Worm (Caenorhabditis elegans) whole organism, L4 larva: Measurements from ENCODE around the gene F55G1.6.

Source experiments
- F26F4.8 ChIP-seq: fragments of 200-800 bp; sonication (Bioruptor generic); conservative IDR thresholded peaks from 2 replicates; pipeline ENCODE4 v1.3.6; 2022; ENCODE audit warnings: missing genetic modification characterization, missing compliant biosample characterization
- T26A8.4 ChIP-seq: fragments of 200-800 bp; sonication (Bioruptor generic); IDR thresholded peaks from 2 replicates; pipeline ENCODE4 v1.3.6; 2022; ENCODE audit warnings: missing genetic modification characterization, missing compliant biosample characterization
- Y105C5A.15 ChIP-seq: fragments of 200-800 bp; sonication (Bioruptor generic); IDR thresholded peaks from 2 replicates; pipeline ENCODE4 v1.3.6; 2022; ENCODE audit warnings: missing genetic modification characterization, missing compliant biosample characterization
- Y5F2A.4 ChIP-seq: fragments of 200-800 bp; sonication (Bioruptor generic); optimal IDR thresholded peaks from 2 replicates; lab custom pipeline; 2018; ENCODE audit warnings: mild to moderate bottlenecking, missing genetic modification characterization, missing compliant biosample characterization
- ZK546.5 ChIP-seq, 2 experiments: sonication (generic microtip); optimal IDR thresholded peaks; 2 replicates each; lab custom pipeline; 2017; ENCODE audit warnings: missing biosample characterization in 2 of 2, missing genetic modification characterization in 2 of 2
- aha-1 ChIP-seq: fragments of 150-350 bp; peaks from one replicate; lab custom pipeline; 2014; ENCODE audit warnings: missing biosample characterization, missing genetic modification characterization
- aly-2 ChIP-seq: sonication (generic microtip); optimal IDR thresholded peaks from 2 replicates; lab custom pipeline; 2018; ENCODE audit warnings: missing biosample characterization, missing genetic modification characterization
- ama-1 ChIP-seq: fragments of 150-350 bp; optimal IDR thresholded peaks from 2 replicates; lab custom pipeline; 2014; ENCODE audit warnings: inconsistent platforms, mixed read lengths
- arid-1 ChIP-seq: fragments of 200-800 bp; sonication (Bioruptor generic); conservative IDR thresholded peaks from 2 replicates; pipeline ENCODE4 v1.3.6; 2022; ENCODE audit warnings: missing genetic modification reagents, missing genetic modification characterization, missing compliant biosample characterization
- ceh-62 ChIP-seq: sonication (generic microtip); optimal IDR thresholded peaks from 2 replicates; lab custom pipeline; 2017; ENCODE audit warnings: missing biosample characterization, missing genetic modification characterization
- daf-12 ChIP-seq: fragments of 150-350 bp; optimal IDR thresholded peaks from 2 replicates; lab custom pipeline; 2014; ENCODE audit warnings: missing biosample characterization, missing genetic modification reagents, missing genetic modification characterization
- daf-16 ChIP-seq, 3 experiments: sonication (generic microtip); optimal IDR thresholded peaks; 2 replicates each; lab custom pipeline; 2016 to 2017; ENCODE audit warnings: missing genetic modification characterization in 3 of 3, missing genetic modification reagents in 3 of 3, mild to moderate bottlenecking in 2 of 3, missing compliant biosample characterization in 2 of 3, missing biosample characterization in 1 of 3, moderate library complexity in 1 of 3
- daf-19 ChIP-seq: fragments of 200-800 bp; sonication (Bioruptor generic); conservative IDR thresholded peaks from 2 replicates; pipeline ENCODE4 v1.3.6; 2022; ENCODE audit warnings: missing genetic modification characterization, missing compliant biosample characterization
- dmd-6 ChIP-seq: fragments of 200-800 bp; sonication (Bioruptor generic); IDR thresholded peaks from 2 replicates; pipeline ENCODE4 v1.3.6; 2022; ENCODE audit warnings: missing genetic modification reagents, missing genetic modification characterization, missing compliant biosample characterization
- dmd-8 ChIP-seq: fragments of 200-800 bp; sonication (Bioruptor generic); IDR thresholded peaks from 2 replicates; pipeline ENCODE4 v1.3.6; 2022; ENCODE audit warnings: missing genetic modification characterization, missing compliant biosample characterization
- duxl-1 ChIP-seq: sonication (generic microtip); optimal IDR thresholded peaks from 2 replicates; lab custom pipeline; 2016; ENCODE audit warnings: mild to moderate bottlenecking, missing genetic modification characterization, moderate library complexity, missing compliant biosample characterization; ENCODE audit not compliant: poor library complexity
- dve-1 ChIP-seq: sonication (generic microtip); optimal IDR thresholded peaks from 2 replicates; lab custom pipeline; 2017; ENCODE audit warnings: antibody characterized with exemption, mild to moderate bottlenecking, missing genetic modification characterization, missing compliant biosample characterization; ENCODE audit not compliant: insufficient read depth
- egl-43 ChIP-seq: fragments of 200-800 bp; sonication (Bioruptor generic); IDR thresholded peaks from 2 replicates; pipeline ENCODE4 v1.3.6; 2022; ENCODE audit warnings: missing genetic modification reagents, missing genetic modification characterization, missing compliant biosample characterization
- gei-8 ChIP-seq: fragments of 200-800 bp; sonication (Bioruptor generic); optimal IDR thresholded peaks from 2 replicates; lab custom pipeline; 2018; ENCODE audit warnings: mild to moderate bottlenecking, missing genetic modification characterization, missing compliant biosample characterization
- hlh-30 ChIP-seq: sonication (generic microtip); optimal IDR thresholded peaks from 2 replicates; lab custom pipeline; 2017; ENCODE audit warnings: antibody characterized with exemption, mild to moderate bottlenecking, missing genetic modification characterization, missing compliant biosample characterization; ENCODE audit not compliant: insufficient read depth
- hmg-1.1 ChIP-seq: fragments of 200-800 bp; sonication (Bioruptor generic); IDR thresholded peaks from 2 replicates; pipeline ENCODE4 v1.3.6; 2022; ENCODE audit warnings: missing genetic modification reagents, missing genetic modification characterization, missing compliant biosample characterization
- jun-1 ChIP-seq: fragments of 150-350 bp; optimal IDR thresholded peaks from 2 replicates; lab custom pipeline; 2014; ENCODE audit warnings: missing biosample characterization, missing genetic modification reagents, missing genetic modification characterization
- lim-7 ChIP-seq: fragments of 200-800 bp; sonication (Bioruptor generic); IDR thresholded peaks from 2 replicates; pipeline ENCODE4 v1.3.6; 2022; ENCODE audit warnings: missing genetic modification characterization, missing compliant biosample characterization
- lin-1 ChIP-seq: fragments of 200-800 bp; sonication (Bioruptor generic); IDR thresholded peaks from 2 replicates; pipeline ENCODE4 v1.3.6; 2022; ENCODE audit warnings: missing genetic modification reagents, missing genetic modification characterization, missing compliant biosample characterization
- lin-29 ChIP-seq: fragments of 200-800 bp; sonication (Bioruptor generic); IDR thresholded peaks from 2 replicates; pipeline ENCODE4 v1.3.6; 2022; ENCODE audit warnings: missing genetic modification reagents, missing genetic modification characterization, missing compliant biosample characterization
- lin-39 ChIP-seq: fragments of 150-350 bp; optimal IDR thresholded peaks from 2 replicates; lab custom pipeline; 2014; ENCODE audit warnings: missing biosample characterization, missing genetic modification reagents, missing genetic modification characterization
- madf-5 ChIP-seq, 2 experiments: fragments of 200-800 bp; sonication (Bioruptor generic); IDR thresholded peaks; 2 replicates each; pipeline ENCODE4 v1.3.6; 2022; ENCODE audit warnings: missing compliant biosample characterization in 2 of 2, missing genetic modification characterization in 2 of 2
- mdl-1 ChIP-seq, 2 experiments: fragments of 150-350 bp in 1 of 2; sonication (generic microtip) in 1 of 2; optimal IDR thresholded peaks; 2 replicates each; lab custom pipeline; 2014 to 2017; ENCODE audit warnings: missing biosample characterization in 2 of 2, missing genetic modification characterization in 2 of 2
- nhr-237 ChIP-seq: sonication (generic microtip); optimal IDR thresholded peaks from 2 replicates; lab custom pipeline; 2017; ENCODE audit warnings: missing biosample characterization, missing genetic modification characterization
- nhr-25 ChIP-seq: sonication (generic microtip); optimal IDR thresholded peaks from 2 replicates; lab custom pipeline; 2017; ENCODE audit warnings: missing genetic modification characterization, mild to moderate bottlenecking, missing compliant biosample characterization, antibody characterized with exemption, moderate library complexity, borderline replicate concordance; ENCODE audit not compliant: insufficient read depth
- nhr-42 ChIP-seq: fragments of 200-800 bp; sonication (Bioruptor generic); IDR thresholded peaks from 2 replicates; pipeline ENCODE4 v1.3.6; 2022; ENCODE audit warnings: missing genetic modification characterization, missing compliant biosample characterization
- pha-4 ChIP-seq, 2 experiments: fragments of 150-350 bp in 1 of 2; fragments of 200-800 bp in 1 of 2; sonication (Bioruptor generic) in 1 of 2; IDR thresholded peaks in 1 of 2; optimal IDR thresholded peaks in 1 of 2; 2 replicates each; pipeline versions ENCODE4 v1.3.6 to Lab custom; 2014 to 2022; ENCODE audit warnings: missing genetic modification characterization in 2 of 2, missing genetic modification reagents in 2 of 2, missing biosample characterization in 1 of 2, missing compliant biosample characterization in 1 of 2
- php-3 ChIP-seq: fragments of 200-800 bp; sonication (Bioruptor generic); IDR thresholded peaks from 2 replicates; pipeline ENCODE4 v1.3.6; 2022; ENCODE audit warnings: missing genetic modification reagents, missing genetic modification characterization, missing compliant biosample characterization
- pqm-1 ChIP-seq: sonication (generic microtip); optimal IDR thresholded peaks from 2 replicates; lab custom pipeline; 2017; ENCODE audit warnings: missing biosample characterization, missing genetic modification characterization
- skn-1 ChIP-seq: fragments of 150-350 bp; optimal IDR thresholded peaks from 2 replicates; lab custom pipeline; 2014; ENCODE audit warnings: missing biosample characterization, missing genetic modification characterization
- snpc-4 ChIP-seq: fragments of 150-350 bp; optimal IDR thresholded peaks from 2 replicates; lab custom pipeline; 2014; ENCODE audit warnings: missing biosample characterization, missing genetic modification characterization
- spr-1 ChIP-seq: sonication (generic microtip); optimal IDR thresholded peaks from 2 replicates; lab custom pipeline; 2016; ENCODE audit warnings: mild to moderate bottlenecking, missing genetic modification characterization, missing compliant biosample characterization
- spr-3 ChIP-seq: fragments of 200-800 bp; sonication (Bioruptor generic); optimal IDR thresholded peaks from 2 replicates; lab custom pipeline; 2018; ENCODE audit warnings: mild to moderate bottlenecking, missing genetic modification characterization, missing compliant biosample characterization
- tra-1 ChIP-seq: fragments of 200-800 bp; sonication (Bioruptor generic); IDR thresholded peaks from 2 replicates; pipeline ENCODE4 v1.3.6; 2022; ENCODE audit warnings: missing genetic modification reagents, missing genetic modification characterization, missing compliant biosample characterization
- zag-1 ChIP-seq: fragments of 150-350 bp; optimal IDR thresholded peaks from 2 replicates; lab custom pipeline; 2014; ENCODE audit warnings: missing biosample characterization, missing genetic modification characterization

The F55G1.6 gene

DNA sequence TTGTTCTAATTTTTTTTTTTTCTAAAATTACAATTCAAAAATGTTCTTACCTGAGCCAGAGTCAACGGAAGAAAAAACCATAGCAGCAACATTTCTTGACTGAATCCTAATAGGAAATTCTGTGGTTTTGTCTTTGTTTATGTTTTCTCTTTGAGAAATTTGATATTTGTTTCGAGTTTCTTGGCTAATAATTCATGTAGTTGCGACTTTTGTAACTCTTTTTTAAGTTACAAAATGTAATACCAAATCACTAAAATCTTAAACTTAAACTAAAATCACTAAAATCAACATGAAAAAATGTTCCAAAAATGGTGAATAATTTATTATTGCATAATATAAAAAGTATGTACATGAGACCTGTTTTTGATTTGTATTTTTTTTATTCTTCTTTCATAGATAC lies 24.4 kb downstream of the F55G1.6 start, which contains the start of gene egas-4:
Gene egas-4 (minus strand): TSS at position 101 of the 400 bp plus-strand sequence.
- TF ChIP-seq madf-5 (GFP tag; IDR thresholded peaks at IDR 0.05; lab: Robert Waterston, UW) (no peak), daf-12 (tag; lab: Kevin White, UChicago) (no peak), duxl-1 (tag; lab: Kevin White, UChicago) (no peak)

DNA sequence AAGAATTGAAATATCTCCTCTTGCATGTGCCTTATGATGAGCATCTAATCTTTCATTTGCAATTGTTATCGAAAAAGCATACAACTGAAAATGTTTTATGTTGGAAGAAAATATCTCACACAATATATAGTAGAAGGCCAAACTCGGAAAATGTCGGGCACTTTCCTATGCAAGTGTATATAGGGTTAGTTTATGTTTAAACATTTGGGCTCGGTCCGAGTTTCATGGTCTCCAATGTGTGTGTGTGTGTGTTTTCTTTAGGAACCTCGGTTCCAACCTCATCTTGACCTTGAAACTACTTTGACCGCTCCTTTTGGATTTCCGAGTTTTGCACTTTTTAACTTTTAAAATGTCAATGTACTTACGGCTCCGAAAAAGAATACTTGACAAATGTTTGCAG lies 26.0 kb downstream of the F55G1.6 start:
- TF ChIP-seq snpc-4 (peak; percentile 49), F26F4.8 (GFP tag; lab: Robert Waterston, UW) (peak; percentile 61; the same call in 1 of the 2 replicates), spr-1 (tag; lab: Kevin White, UChicago) (no peak), aha-1 (tag; lab: Kevin White, UChicago) (peak; percentile 55), daf-19 (0 out of 2 replicates have a peak, but pooled peaks have one; percentile 18), jun-1 (no peak), arid-1 (GFP tag; lab: Robert Waterston, UW) (0 out of 2 replicates have a peak, but pooled peaks have one; percentile 33), daf-16 (GFP tag; optimal IDR thresholded peaks at IDR 0.05; lab: Kevin White, UChicago) (peak in 1 of 2 experiments; percentile 19), daf-16 (tag; optimal IDR thresholded peaks at IDR 0.05; lab: Kevin White, UChicago) (no peak), dve-1 (peak; percentile 14), dmd-8 (GFP tag; lab: Robert Waterston, UW) (0 out of 2 replicates have a peak, but pooled peaks have one; percentile 15)

DNA sequence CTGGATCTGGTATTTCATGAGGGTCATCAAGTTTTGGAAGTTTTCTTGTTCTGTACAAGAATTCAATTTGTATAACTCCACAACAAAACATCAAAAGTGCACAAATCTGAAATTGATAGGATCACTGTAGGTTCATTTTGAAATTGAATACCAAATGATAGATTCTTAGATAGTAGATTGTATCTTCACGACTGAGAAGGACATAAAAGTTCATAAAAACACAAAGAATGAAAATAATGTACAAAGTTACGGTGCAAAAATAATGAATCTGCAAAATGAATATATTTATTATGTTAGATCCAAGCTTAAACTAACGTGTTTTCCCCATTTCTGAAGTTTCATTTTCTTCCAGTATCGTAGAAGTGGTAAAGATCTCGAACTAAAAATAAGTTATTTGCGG lies 27.6 kb downstream of the F55G1.6 start:
- TF ChIP-seq Y105C5A.15 (GFP tag; lab: Robert Waterston, UW): no peak
- TF ChIP-seq lim-7 (GFP tag; lab: Robert Waterston, UW): no peak
- TF ChIP-seq zag-1 (tag; lab: Kevin White, UChicago): no peak
- TF ChIP-seq ZK546.5 (tag; optimal IDR thresholded peaks at IDR 0.05; lab: Kevin White, UChicago): no peak

DNA sequence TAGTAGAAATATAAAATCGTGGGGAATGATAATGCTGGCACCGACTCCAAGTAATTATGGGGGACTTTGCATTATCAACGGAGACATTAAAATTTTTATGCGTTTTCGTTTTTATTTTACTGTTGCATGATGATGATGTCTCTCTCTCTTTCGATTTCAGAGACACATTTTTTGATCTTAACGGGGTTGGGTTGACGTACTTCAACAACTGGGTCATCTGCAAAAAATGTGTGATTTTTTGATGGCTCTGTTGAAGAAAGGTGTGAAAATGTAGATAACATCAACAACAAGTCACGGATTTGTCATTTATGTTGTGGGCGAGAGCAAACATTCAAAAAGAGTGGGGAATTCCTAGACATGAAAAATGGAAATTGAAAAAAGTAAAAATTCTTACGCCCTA lies 28.0 kb downstream of the F55G1.6 start, which contains the start of gene F55G1.15:
Gene F55G1.15 (minus strand): TSS at position 101 of the 400 bp plus-strand sequence.
- TF ChIP-seq dmd-6 (GFP tag; lab: Robert Waterston, UW): peak; percentile 39; the same call in 1 of the 2 replicates
- peak; percentile 74 for TF ChIP-seq php-3 (GFP tag; lab: Robert Waterston, UW)
- peak; percentile 1 for TF ChIP-seq pqm-1 (tag; lab: Kevin White, UChicago)
- TF ChIP-seq lin-39 (tag; lab: Kevin White, UChicago): no peak
- TF ChIP-seq daf-16 (GFP tag; optimal IDR thresholded peaks at IDR 0.05; lab: Kevin White, UChicago): no peak
- TF ChIP-seq daf-16 (tag; optimal IDR thresholded peaks at IDR 0.05; lab: Kevin White, UChicago): peak; percentile 20
- TF ChIP-seq dve-1: peak; percentile 8
- TF ChIP-seq, all 104 proteins: peak for 5

DNA sequence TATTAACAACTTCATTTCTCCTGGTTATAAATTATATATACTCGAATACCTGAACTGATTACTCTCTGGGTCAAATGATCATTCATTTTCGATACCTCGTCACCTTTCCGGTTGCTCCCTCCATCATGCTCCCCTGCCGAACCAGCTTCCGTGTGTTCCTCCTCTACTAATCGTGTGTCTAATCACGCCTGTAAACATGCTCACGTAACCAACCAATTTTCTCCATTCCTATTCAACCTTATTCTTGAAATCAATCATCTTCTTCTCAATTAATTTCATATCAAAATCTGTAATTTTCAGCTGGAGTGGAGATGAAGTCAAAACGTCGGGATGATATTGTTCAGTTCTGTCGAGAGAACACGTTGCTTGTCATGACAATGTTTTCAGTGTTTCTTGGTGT lies 30.0 kb downstream of the F55G1.6 start, which contains the start of gene glt-6:
Gene glt-6 (plus strand): TSS at position 301 of the 400 bp plus-strand sequence.
- TF ChIP-seq nhr-25 (tag; lab: Kevin White, UChicago) (no peak), gei-8 (no peak), lin-39 (tag; lab: Kevin White, UChicago) (no peak), tra-1 (no peak), Y5F2A.4 (GFP tag; lab: Kevin White, UChicago) (no peak), egl-43 (GFP tag; lab: Robert Waterston, UW) (no peak), nhr-237 (no peak), pqm-1 (tag; lab: Kevin White, UChicago) (no peak), skn-1 (tag; lab: Kevin White, UChicago) (no peak), lin-29 (GFP tag; lab: Robert Waterston, UW) (no peak)

ce11 chrIV:7505866-7506488 lies 32.7 kb downstream of the F55G1.6 start:
- TF ChIP-seq aha-1 (tag; lab: Kevin White, UChicago): peak; percentile 93
- no peak; the same call in 1 of the 2 replicates for TF ChIP-seq T26A8.4
- no peak for TF ChIP-seq nhr-42 (GFP tag; lab: Robert Waterston, UW)
- TF ChIP-seq lin-1 (GFP tag; lab: Robert Waterston, UW): no peak
- TF ChIP-seq pha-4 (GFP tag; IDR thresholded peaks at IDR 0.05; lab: Robert Waterston, UW): peak; percentile 55
- no peak for TF ChIP-seq pha-4 (tag; optimal IDR thresholded peaks at IDR 0.05; lab: Kevin White, UChicago)
- no peak for TF ChIP-seq spr-3
- no peak for TF ChIP-seq hlh-30
- TF ChIP-seq tra-1: no peak
- TF ChIP-seq aly-2 (tag; lab: Kevin White, UChicago): no peak
- TF ChIP-seq ceh-62: no peak
- no peak for TF ChIP-seq hmg-1.1 (GFP tag; lab: Robert Waterston, UW)
- no peak for TF ChIP-seq mdl-1 (tag; optimal IDR thresholded peaks at IDR 0.05; lab: Kevin White, UChicago)
- peak; percentile 91 for TF ChIP-seq ama-1 (lab: Kevin White, UChicago)
